Worm (Caenorhabditis elegans): ENCODE measurements around the gene srh-171.
A peak's percentile ranks its signal among the peaks of the same experiment; 100 is the strongest.

DNA sequence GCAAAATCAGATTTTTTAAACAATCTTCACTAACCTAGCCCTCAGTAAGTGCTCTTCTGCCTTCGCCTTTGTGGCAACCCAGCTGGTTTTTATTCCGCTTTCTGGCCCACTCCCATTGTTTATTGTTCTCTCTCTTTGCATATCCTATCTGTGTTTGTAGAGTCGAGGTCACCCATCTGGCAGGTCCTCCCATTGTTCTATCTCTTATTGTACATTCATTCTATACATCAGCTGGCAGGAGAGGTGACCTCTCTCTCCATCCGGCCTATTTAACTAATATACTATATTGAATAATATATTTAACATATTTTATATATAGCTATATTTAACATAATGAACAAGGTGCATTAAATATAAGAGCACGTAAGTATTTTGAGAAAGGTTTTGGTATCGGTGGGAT lies 3.5 kb upstream of the srh-171 start:
- peak; percentile 44 for TF ChIP-seq ces-1 (GFP tag; optimal IDR thresholded peaks at IDR 0.05)
- TF ChIP-seq sptf-1 (tag; optimal IDR thresholded peaks at IDR 0.05): no peak
- TF ChIP-seq elt-3 (tag; optimal IDR thresholded peaks at IDR 0.05): no peak
- TF ChIP-seq ztf-11 (tag; optimal IDR thresholded peaks at IDR 0.05): no peak
- no peak for TF ChIP-seq ceh-39 (tag; optimal IDR thresholded peaks at IDR 0.05)
- no peak for TF ChIP-seq flh-1 (GFP tag; optimal IDR thresholded peaks at IDR 0.05)
- TF ChIP-seq lin-32 (GFP tag; optimal IDR thresholded peaks at IDR 0.05): no peak
- no peak for TF ChIP-seq snpc-4 (tag; optimal IDR thresholded peaks at IDR 0.05)
- TF ChIP-seq nhr-12 (tag; optimal IDR thresholded peaks at IDR 0.05): no peak
